Fruit fly (Drosophila melanogaster) whole organism, embryonic: ENCODE results near the gene CG17202.

Source experiments
- Ada2b ChIP-seq: fragments of 200-800 bp; sonication (Bioruptor generic); IDR thresholded peaks from 2 replicates; pipeline ENCODE4 v1.3.6; 2022; ENCODE audit warnings: missing biosample characterization, missing genetic modification characterization
- Atf-2 ChIP-seq: fragments of 200-800 bp; sonication (Bioruptor generic); optimal IDR thresholded peaks from 2 replicates; lab custom pipeline; 2016; ENCODE audit warnings: missing biosample characterization, missing genetic modification characterization
- CG10147 ChIP-seq: fragments of 200-800 bp; sonication (Bioruptor generic); optimal IDR thresholded peaks from 2 replicates; lab custom pipeline; 2019; ENCODE audit warnings: missing biosample characterization, mild to moderate bottlenecking, missing genetic modification characterization, moderate library complexity
- CG10209 ChIP-seq: fragments of 200-800 bp; sonication (Bioruptor generic); optimal IDR thresholded peaks from 3 replicates; lab custom pipeline; 2017; ENCODE audit warnings: missing biosample characterization, mild to moderate bottlenecking, missing genetic modification characterization, missing genetic modification reagents
- CG10321 ChIP-seq: fragments of 200-800 bp; sonication (Bioruptor generic); IDR thresholded peaks from 2 replicates; pipeline ENCODE4 v1.3.6; 2022; ENCODE audit warnings: missing biosample characterization, missing genetic modification characterization
- CG11085 ChIP-seq: fragments of 200-800 bp; sonication (Bioruptor generic); IDR thresholded peaks from 2 replicates; pipeline ENCODE4 v1.3.6; 2022; ENCODE audit warnings: missing biosample characterization, missing genetic modification characterization
- CG11247 ChIP-seq: fragments of 200-800 bp; sonication (Bioruptor generic); IDR thresholded peaks from 2 replicates; pipeline ENCODE4 v1.3.6; 2022; ENCODE audit warnings: missing biosample characterization, missing genetic modification characterization
- CG11560 ChIP-seq: fragments of 200-800 bp; sonication (Bioruptor generic); IDR thresholded peaks from 3 replicates; pipeline ENCODE4 v1.3.6; 2022; ENCODE audit warnings: missing biosample characterization, missing genetic modification characterization
- CG12769 ChIP-seq: fragments of 200-800 bp; sonication (Bioruptor generic); optimal IDR thresholded peaks from 2 replicates; lab custom pipeline; 2019; ENCODE audit warnings: missing biosample characterization, mild to moderate bottlenecking, missing genetic modification characterization, moderate library complexity
- CG15073 ChIP-seq: fragments of 200-800 bp; sonication (Bioruptor generic); optimal IDR thresholded peaks from 2 replicates; lab custom pipeline; 2016; ENCODE audit warnings: missing biosample characterization, missing genetic modification characterization
- CG15479 ChIP-seq: fragments of 200-800 bp; sonication (Bioruptor generic); optimal IDR thresholded peaks from 3 replicates; lab custom pipeline; 2019; ENCODE audit warnings: missing biosample characterization, mild to moderate bottlenecking, missing genetic modification characterization, moderate library complexity
- CG18599 ChIP-seq: fragments of 200-800 bp; sonication (Bioruptor generic); optimal IDR thresholded peaks from 3 replicates; lab custom pipeline; 2017; ENCODE audit warnings: missing biosample characterization, missing genetic modification characterization, mild to moderate bottlenecking, moderate library complexity, missing genetic modification reagents
- CG31365 ChIP-seq: fragments of 200-800 bp; sonication (Bioruptor generic); optimal IDR thresholded peaks from 2 replicates; lab custom pipeline; 2018; ENCODE audit warnings: missing biosample characterization, mild to moderate bottlenecking, missing genetic modification characterization
- CG32772 ChIP-seq: fragments of 200-800 bp; sonication (Bioruptor generic); IDR thresholded peaks from 2 replicates; pipeline ENCODE4 v1.3.6; 2022; ENCODE audit warnings: missing biosample characterization, missing genetic modification characterization
- CG34224 ChIP-seq: fragments of 200-800 bp; sonication (Bioruptor generic); IDR thresholded peaks from 3 replicates; pipeline ENCODE4 v1.3.6; 2022; ENCODE audit warnings: missing biosample characterization, missing genetic modification characterization; ENCODE audit not compliant: partially characterized antibody
- CG3726 ChIP-seq: fragments of 200-800 bp; sonication (Bioruptor generic); IDR thresholded peaks from 3 replicates; pipeline ENCODE4, ENCODE4 v1.3.6; 2022; ENCODE audit warnings: missing biosample characterization, missing genetic modification characterization
- CG4820 ChIP-seq: fragments of 200-800 bp; sonication (Bioruptor generic); optimal IDR thresholded peaks from 3 replicates; lab custom pipeline; 2016; ENCODE audit warnings: missing biosample characterization, missing genetic modification characterization
- CG8089 ChIP-seq: fragments of 200-800 bp; sonication (Bioruptor generic); optimal IDR thresholded peaks from 3 replicates; lab custom pipeline; 2016; ENCODE audit warnings: missing biosample characterization, missing genetic modification characterization
- CG8388 ChIP-seq: fragments of 200-800 bp; sonication (Bioruptor generic); optimal IDR thresholded peaks from 2 replicates; lab custom pipeline; 2019; ENCODE audit warnings: missing biosample characterization, mild to moderate bottlenecking, missing genetic modification characterization, moderate library complexity
- CG9609 ChIP-seq: fragments of 200-800 bp; sonication (Bioruptor generic); optimal IDR thresholded peaks from 3 replicates; lab custom pipeline; 2016; ENCODE audit warnings: missing biosample characterization, missing genetic modification characterization
- Dek ChIP-seq: fragments of 200-800 bp; sonication (Bioruptor generic); optimal IDR thresholded peaks from 3 replicates; lab custom pipeline; 2019; ENCODE audit warnings: missing biosample characterization, mild to moderate bottlenecking, missing genetic modification characterization, moderate library complexity
- Dfd ChIP-seq, 2 experiments: fragments of >200 bp; optimal IDR thresholded peaks; 2 replicates each; lab custom pipeline; 2017; ENCODE audit warnings: missing biosample characterization in 2 of 2, missing genetic modification characterization in 2 of 2
- HLH54F ChIP-seq: fragments of 200-800 bp; sonication (Bioruptor generic); optimal IDR thresholded peaks from 3 replicates; lab custom pipeline; 2016; ENCODE audit warnings: missing biosample characterization, missing genetic modification characterization
- Hey ChIP-seq: fragments of 200-800 bp; sonication (Bioruptor generic); optimal IDR thresholded peaks from 3 replicates; lab custom pipeline; 2018; ENCODE audit warnings: missing biosample characterization, mild to moderate bottlenecking, missing genetic modification characterization
- Hsf ChIP-seq: fragments of 200-800 bp; sonication (Bioruptor generic); optimal IDR thresholded peaks from 3 replicates; lab custom pipeline; 2016; ENCODE audit warnings: missing biosample characterization, missing genetic modification characterization
- MTF-1 ChIP-seq: fragments of 200-800 bp; sonication (Bioruptor generic); optimal IDR thresholded peaks from 2 replicates; lab custom pipeline; 2018; ENCODE audit warnings: missing biosample characterization, mild to moderate bottlenecking, missing genetic modification characterization, borderline replicate concordance
- Stat92E ChIP-seq, 3 experiments: fragments of >200 bp in 2 of 3; fragments of 200-800 bp in 1 of 3; sonication (Bioruptor generic) in 1 of 3; optimal IDR thresholded peaks; 2 replicates each; lab custom pipeline; 2017 to 2019; ENCODE audit warnings: missing biosample characterization in 3 of 3, missing genetic modification characterization in 3 of 3, mild to moderate bottlenecking in 1 of 3, moderate library complexity in 1 of 3
- Tbp ChIP-seq: fragments of >200 bp; optimal IDR thresholded peaks from 2 replicates; lab custom pipeline; 2018; ENCODE audit warnings: missing biosample characterization, missing genetic modification characterization
- bbx ChIP-seq: fragments of 200-800 bp; sonication (Bioruptor generic); IDR thresholded peaks from 2 replicates; pipeline ENCODE4 v1.3.6; 2022; ENCODE audit warnings: missing biosample characterization, missing genetic modification characterization; ENCODE audit not compliant: partially characterized antibody
- chinmo ChIP-seq: fragments of 200-800 bp; sonication (Bioruptor generic); IDR thresholded peaks from 4 replicates; pipeline ENCODE4 v1.3.6; 2022; ENCODE audit warnings: missing biosample characterization, missing genetic modification characterization; ENCODE audit not compliant: partially characterized antibody
- croc ChIP-seq: fragments of 200-800 bp; sonication (Bioruptor generic); conservative IDR thresholded peaks from 3 replicates; pipeline ENCODE4 v1.3.6; 2022; ENCODE audit warnings: missing biosample characterization, missing genetic modification characterization
- crp ChIP-seq, 2 experiments: fragments of 200-800 bp; sonication (Bioruptor generic); optimal IDR thresholded peaks; 2 replicates in 1 of 2; 3 replicates in 1 of 2; lab custom pipeline; 2017; ENCODE audit warnings: missing biosample characterization in 2 of 2, missing genetic modification characterization in 2 of 2, mild to moderate bottlenecking in 1 of 2, moderate library complexity in 1 of 2
- emc ChIP-seq: fragments of 200-800 bp; sonication (Bioruptor generic); optimal IDR thresholded peaks from 2 replicates; lab custom pipeline; 2016; ENCODE audit warnings: missing biosample characterization, missing genetic modification characterization
- ftz-f1 ChIP-seq: fragments of 200-800 bp; sonication (Bioruptor generic); optimal IDR thresholded peaks from 2 replicates; lab custom pipeline; 2016; ENCODE audit warnings: missing biosample characterization, missing genetic modification characterization
- lilli ChIP-seq: fragments of 200-800 bp; sonication (Bioruptor generic); optimal IDR thresholded peaks from 3 replicates; lab custom pipeline; 2016; ENCODE audit warnings: missing biosample characterization, missing genetic modification characterization
- maf-S ChIP-seq: fragments of 200-800 bp; sonication (Bioruptor generic); optimal IDR thresholded peaks from 2 replicates; lab custom pipeline; 2016; ENCODE audit warnings: missing biosample characterization, missing genetic modification characterization
- mam ChIP-seq: fragments of 200-800 bp; sonication (Bioruptor generic); optimal IDR thresholded peaks from 3 replicates; lab custom pipeline; 2016; ENCODE audit warnings: missing biosample characterization, missing genetic modification characterization
- mld ChIP-seq: fragments of 200-800 bp; sonication (Bioruptor generic); IDR thresholded peaks from 3 replicates; pipeline ENCODE4 v1.3.6; 2022; ENCODE audit warnings: missing biosample characterization, missing genetic modification characterization; ENCODE audit not compliant: partially characterized antibody
- nerfin-1 ChIP-seq: fragments of 200-800 bp; sonication (Bioruptor generic); optimal IDR thresholded peaks from 3 replicates; lab custom pipeline; 2019; ENCODE audit warnings: missing biosample characterization, mild to moderate bottlenecking, missing genetic modification characterization, moderate library complexity
- otp ChIP-seq: fragments of 200-800 bp; sonication (Bioruptor generic); IDR thresholded peaks from 3 replicates; pipeline ENCODE4, ENCODE4 v1.3.6; 2022; ENCODE audit warnings: missing biosample characterization, missing genetic modification characterization
- pb ChIP-seq: fragments of 200-800 bp; sonication (Bioruptor generic); optimal IDR thresholded peaks from 3 replicates; lab custom pipeline; 2016; ENCODE audit warnings: missing biosample characterization, missing genetic modification characterization
- pho ChIP-seq: fragments of 200-800 bp; sonication (Bioruptor generic); optimal IDR thresholded peaks from 2 replicates; lab custom pipeline; 2016; ENCODE audit warnings: missing biosample characterization, missing genetic modification characterization
- pnt ChIP-seq: fragments of 200-800 bp; sonication (Bioruptor generic); optimal IDR thresholded peaks from 3 replicates; lab custom pipeline; 2016; ENCODE audit warnings: missing biosample characterization, missing genetic modification characterization
- prd ChIP-seq, 3 experiments: fragments of >200 bp in 2 of 3; fragments of 200-800 bp in 1 of 3; sonication (Bioruptor generic) in 1 of 3; optimal IDR thresholded peaks in 2 of 3; IDR thresholded peaks in 1 of 3; 2 replicates in 2 of 3; 3 replicates in 1 of 3; pipeline versions ENCODE4 v1.3.6 to Lab custom; 2017 to 2022; ENCODE audit warnings: missing biosample characterization in 1 of 3, missing genetic modification characterization in 1 of 3
- sim ChIP-seq: fragments of 200-800 bp; sonication (Bioruptor generic); IDR thresholded peaks from 2 replicates; pipeline ENCODE4 v1.3.6; 2022; ENCODE audit warnings: missing biosample characterization, missing genetic modification characterization

The CG17202 gene

DNA sequence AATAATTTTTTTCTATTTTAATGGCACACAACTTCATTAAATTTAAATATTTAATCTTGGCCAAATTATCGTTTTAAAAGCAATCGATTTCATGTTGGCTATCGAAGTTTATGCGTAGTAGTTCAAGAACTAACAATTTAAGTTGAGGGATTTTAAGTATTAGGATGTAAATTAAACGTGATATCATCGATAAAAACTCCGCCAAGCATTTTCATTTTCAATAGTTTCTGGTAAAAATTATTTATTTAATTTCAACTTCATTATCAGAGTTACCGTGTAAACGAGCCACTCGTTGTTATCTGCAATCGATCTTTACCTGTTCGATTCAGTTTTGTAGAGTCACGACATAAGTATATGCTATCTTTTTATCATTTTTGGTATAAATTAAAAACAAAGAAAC is 19.6 kb upstream of the CG17202 start (continued):
- peak; percentile 88 for TF ChIP-seq CG11085 (GFP tag; lab: Robert Waterston, UW)
- peak; percentile 98 for TF ChIP-seq sim (GFP tag; lab: Robert Waterston, UW)
- peak; percentile 97 for TF ChIP-seq Dek
- peak in 1 of 3 experiments; percentile 95 for TF ChIP-seq Stat92E (GFP tag; optimal IDR thresholded peaks at IDR 0.05; lab: Kevin White, UChicago)
- TF ChIP-seq CG10321 (GFP tag; lab: Robert Waterston, UW) = peak; percentile 81
- peak; percentile 65; the same call in 2 of the 3 replicates for TF ChIP-seq CG11560 (tag; lab: Robert Waterston, UW)
- no peak for TF ChIP-seq Tbp (GFP tag; lab: Kevin White, UChicago)
- peak; percentile 99 for TF ChIP-seq CG18599 (GFP tag; lab: Kevin White, UChicago)
- TF ChIP-seq croc = peak; percentile 91
- peak; percentile 92 for TF ChIP-seq mam (GFP tag; lab: Kevin White, UChicago)
- TF ChIP-seq otp = peak; percentile 95
- TF ChIP-seq CG15479 (GFP tag; lab: Kevin White, UChicago) = peak; percentile 71
- no peak for TF ChIP-seq Dfd (GFP tag; optimal IDR thresholded peaks at IDR 0.05; lab: Kevin White, UChicago)
- peak; percentile 100 for TF ChIP-seq CG10147
- peak; percentile 91 for TF ChIP-seq CG9609 (GFP tag; lab: Kevin White, UChicago)
- TF ChIP-seq pnt = peak; percentile 87
- peak; percentile 94 for TF ChIP-seq maf-S (GFP tag; lab: Kevin White, UChicago)
- peak; percentile 88 for TF ChIP-seq CG32772 (GFP tag; lab: Robert Waterston, UW)
- TF ChIP-seq nerfin-1 (tag; lab: Kevin White, UChicago) = peak; percentile 98
- no peak for TF ChIP-seq bbx (GFP tag; lab: Robert Waterston, UW)
- TF ChIP-seq CG12769 (tag; lab: Kevin White, UChicago) = peak; percentile 98
- TF ChIP-seq chinmo = no peak
- TF ChIP-seq CG11247 (GFP tag; lab: Robert Waterston, UW) = peak; percentile 90
- TF ChIP-seq prd (optimal IDR thresholded peaks at IDR 0.05; lab: Kevin White, UChicago) = no peak
- TF ChIP-seq prd (GFP tag; IDR thresholded peaks at IDR 0.05; lab: Robert Waterston, UW) = peak; percentile 97
- TF ChIP-seq pho (GFP tag; lab: Kevin White, UChicago) = peak; percentile 91
- TF ChIP-seq emc (GFP tag; lab: Kevin White, UChicago) = peak; percentile 97
- TF ChIP-seq crp (GFP tag; optimal IDR thresholded peaks at IDR 0.05; lab: Kevin White, UChicago) = peak in 1 of 2 experiments; percentile 67
- TF ChIP-seq mld (GFP tag; lab: Robert Waterston, UW) = no peak
- TF ChIP-seq CG4820 (GFP tag; lab: Kevin White, UChicago) = peak; percentile 100
- peak; percentile 97 for TF ChIP-seq CG10209 (GFP tag; lab: Kevin White, UChicago)
- peak; percentile 88 for TF ChIP-seq CG8089 (GFP tag; lab: Kevin White, UChicago)
- TF ChIP-seq Hsf = peak; percentile 97
- TF ChIP-seq ftz-f1 (GFP tag; lab: Kevin White, UChicago) = peak; percentile 45
- peak; percentile 99 for TF ChIP-seq MTF-1 (GFP tag; lab: Kevin White, UChicago)
- peak; percentile 90 for TF ChIP-seq CG31365 (tag; lab: Kevin White, UChicago)
- TF ChIP-seq Hey (tag; lab: Kevin White, UChicago) = peak; percentile 86
- TF ChIP-seq CG34224 = peak; percentile 55; the same call in 1 of the 3 replicates
- peak; percentile 99 for TF ChIP-seq Ada2b (GFP tag; lab: Robert Waterston, UW)
- TF ChIP-seq HLH54F (GFP tag; lab: Kevin White, UChicago) = peak; percentile 89
- TF ChIP-seq CG3726 = peak; percentile 89
- TF ChIP-seq CG15073 = peak; percentile 76
- TF ChIP-seq lilli = peak; percentile 96
- peak; percentile 98 for TF ChIP-seq CG8388 (GFP tag; lab: Kevin White, UChicago)
- peak; percentile 90 for TF ChIP-seq Atf-2 (GFP tag; lab: Kevin White, UChicago)
- TF ChIP-seq pb (GFP tag; lab: Kevin White, UChicago) = peak; percentile 86
